Worm (Caenorhabditis elegans) whole organism, late embryonic: ENCODE results near the gene nstp-10.

ENCODE experiments used
- C08G9.2 ChIP-seq: sonication (generic microtip); optimal IDR thresholded peaks from 2 replicates; lab custom pipeline; 2016; ENCODE audit warnings: mild to moderate bottlenecking, missing genetic modification characterization, moderate library complexity, missing compliant biosample characterization
- C38D4.7 ChIP-seq: fragments of 200-800 bp; sonication (Bioruptor generic); optimal IDR thresholded peaks from 2 replicates; lab custom pipeline; 2018; ENCODE audit warnings: mild to moderate bottlenecking, missing genetic modification characterization, moderate library complexity, missing compliant biosample characterization
- F13H6.1 ChIP-seq: sonication (generic microtip); optimal IDR thresholded peaks from 2 replicates; lab custom pipeline; 2016; ENCODE audit warnings: missing genetic modification characterization, missing compliant biosample characterization
- K02D7.2 ChIP-seq: sonication (generic microtip); optimal IDR thresholded peaks from 2 replicates; lab custom pipeline; 2017; ENCODE audit warnings: mild to moderate bottlenecking, missing genetic modification characterization, missing compliant biosample characterization
- Y22D7AL.16 ChIP-seq: sonication (generic microtip); optimal IDR thresholded peaks from 2 replicates; lab custom pipeline; 2016; ENCODE audit warnings: missing genetic modification characterization, missing compliant biosample characterization
- ahr-1 ChIP-seq: sonication (generic microtip); optimal IDR thresholded peaks from 2 replicates; lab custom pipeline; 2016; ENCODE audit warnings: missing genetic modification characterization, missing compliant biosample characterization
- ceh-18 ChIP-seq: sonication (generic microtip); optimal IDR thresholded peaks from 2 replicates; lab custom pipeline; 2016; ENCODE audit warnings: missing genetic modification characterization, missing compliant biosample characterization
- ceh-19 ChIP-seq: fragments of 200-800 bp; sonication (Bioruptor generic); optimal IDR thresholded peaks from 2 replicates; lab custom pipeline; 2018; ENCODE audit warnings: mild to moderate bottlenecking, missing genetic modification characterization, missing compliant biosample characterization
- ceh-22 ChIP-seq: sonication (generic microtip); optimal IDR thresholded peaks from 2 replicates; lab custom pipeline; 2017; ENCODE audit warnings: missing biosample characterization, missing genetic modification characterization
- ceh-24 ChIP-seq: sonication (generic microtip); optimal IDR thresholded peaks from 2 replicates; lab custom pipeline; 2016; ENCODE audit warnings: mild to moderate bottlenecking, missing genetic modification characterization, missing compliant biosample characterization
- ceh-31 ChIP-seq: sonication (generic microtip); optimal IDR thresholded peaks from 2 replicates; lab custom pipeline; 2016; ENCODE audit warnings: missing genetic modification characterization, missing compliant biosample characterization
- ceh-45 ChIP-seq: fragments of 200-800 bp; sonication (Bioruptor generic); IDR thresholded peaks from 2 replicates; pipeline ENCODE4 v1.3.6; 2022; ENCODE audit warnings: missing genetic modification reagents, missing genetic modification characterization, missing compliant biosample characterization
- ceh-48 ChIP-seq: sonication (generic microtip); optimal IDR thresholded peaks from 2 replicates; lab custom pipeline; 2016; ENCODE audit warnings: missing genetic modification characterization, inconsistent platforms, missing compliant biosample characterization
- ceh-6 ChIP-seq: fragments of 200-800 bp; sonication (Bioruptor generic); optimal IDR thresholded peaks from 2 replicates; lab custom pipeline; 2018; ENCODE audit warnings: mild to moderate bottlenecking, missing genetic modification characterization, missing compliant biosample characterization
- ceh-9 ChIP-seq: sonication (generic microtip); optimal IDR thresholded peaks from 2 replicates; lab custom pipeline; 2016; ENCODE audit warnings: mild to moderate bottlenecking, missing genetic modification characterization, inconsistent platforms, missing compliant biosample characterization
- dmd-4 ChIP-seq: sonication (generic microtip); optimal IDR thresholded peaks from 2 replicates; lab custom pipeline; 2016; ENCODE audit warnings: borderline replicate concordance, missing genetic modification characterization, missing compliant biosample characterization
- elt-2 ChIP-seq: sonication (generic microtip); optimal IDR thresholded peaks from 2 replicates; lab custom pipeline; 2016; ENCODE audit warnings: missing genetic modification reagents, missing genetic modification characterization, missing compliant biosample characterization
- elt-4 ChIP-seq: sonication (generic microtip); optimal IDR thresholded peaks from 2 replicates; lab custom pipeline; 2016; ENCODE audit warnings: missing genetic modification characterization, missing compliant biosample characterization
- ets-4 ChIP-seq: sonication (generic microtip); optimal IDR thresholded peaks from 2 replicates; lab custom pipeline; 2016; ENCODE audit warnings: missing genetic modification characterization, missing compliant biosample characterization
- eyg-1 ChIP-seq: sonication (generic microtip); optimal IDR thresholded peaks from 2 replicates; lab custom pipeline; 2016; ENCODE audit warnings: missing genotype, missing genetic modification characterization, missing compliant biosample characterization
- fax-1 ChIP-seq: sonication (generic microtip); optimal IDR thresholded peaks from 2 replicates; lab custom pipeline; 2016; ENCODE audit warnings: missing genotype, missing genetic modification characterization, missing compliant biosample characterization
- fkh-10 ChIP-seq: fragments of 150-350 bp; optimal IDR thresholded peaks from 2 replicates; lab custom pipeline; 2014; ENCODE audit warnings: missing biosample characterization, missing genetic modification reagents, missing genetic modification characterization
- hlh-13 ChIP-seq: fragments of 200-800 bp; sonication (Bioruptor generic); optimal IDR thresholded peaks from 2 replicates; lab custom pipeline; 2018; ENCODE audit warnings: mild to moderate bottlenecking, missing genetic modification characterization, missing compliant biosample characterization
- hlh-15 ChIP-seq: sonication (generic microtip); optimal IDR thresholded peaks from 2 replicates; lab custom pipeline; 2016; ENCODE audit warnings: missing genetic modification characterization, missing compliant biosample characterization
- hlh-30 ChIP-seq: sonication (generic microtip); optimal IDR thresholded peaks from 2 replicates; lab custom pipeline; 2017; ENCODE audit warnings: antibody characterized with exemption, missing genetic modification characterization, missing compliant biosample characterization; ENCODE audit not compliant: insufficient read depth
- hlh-6 ChIP-seq: sonication (generic microtip); optimal IDR thresholded peaks from 2 replicates; lab custom pipeline; 2016; ENCODE audit warnings: missing genotype, missing genetic modification characterization, missing compliant biosample characterization
- hlh-8 ChIP-seq: sonication (generic microtip); optimal IDR thresholded peaks from 2 replicates; lab custom pipeline; 2016; ENCODE audit warnings: missing genotype, missing genetic modification characterization, missing compliant biosample characterization
- lim-6 ChIP-seq: sonication (generic microtip); optimal IDR thresholded peaks from 2 replicates; lab custom pipeline; 2016; ENCODE audit warnings: missing genetic modification characterization, missing compliant biosample characterization
- madf-2 ChIP-seq: sonication (generic microtip); optimal IDR thresholded peaks from 2 replicates; lab custom pipeline; 2017; ENCODE audit warnings: missing genetic modification characterization, missing compliant biosample characterization
- nhr-11 ChIP-seq: fragments of 150-350 bp; optimal IDR thresholded peaks from 2 replicates; lab custom pipeline; 2014; ENCODE audit warnings: missing biosample characterization, missing genetic modification characterization
- nhr-232 ChIP-seq: sonication (generic microtip); optimal IDR thresholded peaks from 2 replicates; lab custom pipeline; 2016; ENCODE audit warnings: missing genetic modification characterization, missing compliant biosample characterization
- odd-2 ChIP-seq: sonication (generic microtip); optimal IDR thresholded peaks from 2 replicates; lab custom pipeline; 2017; ENCODE audit warnings: antibody characterized with exemption, mild to moderate bottlenecking, missing genetic modification characterization, missing compliant biosample characterization
- pag-3 ChIP-seq: sonication (generic microtip); optimal IDR thresholded peaks from 2 replicates; lab custom pipeline; 2016; ENCODE audit warnings: missing compliant biosample characterization, missing genetic modification characterization, borderline replicate concordance
- pat-9 ChIP-seq: fragments of 200-800 bp; sonication (Bioruptor generic); optimal IDR thresholded peaks from 2 replicates; lab custom pipeline; 2018; ENCODE audit warnings: mild to moderate bottlenecking, missing genetic modification characterization, moderate library complexity, missing compliant biosample characterization
- pax-1 ChIP-seq: fragments of 150-350 bp; optimal IDR thresholded peaks from 2 replicates; lab custom pipeline; 2014; ENCODE audit warnings: missing biosample characterization, missing genetic modification characterization
- pha-2 ChIP-seq: sonication (generic microtip); optimal IDR thresholded peaks from 2 replicates; lab custom pipeline; 2017; ENCODE audit warnings: mild to moderate bottlenecking, missing genetic modification characterization, missing compliant biosample characterization
- pha-4 ChIP-seq: fragments of 150-350 bp; optimal IDR thresholded peaks from 2 replicates; lab custom pipeline; 2018; ENCODE audit warnings: missing biosample characterization, missing genetic modification reagents, missing genetic modification characterization
- pros-1 ChIP-seq: fragments of 150-350 bp; optimal IDR thresholded peaks from 2 replicates; lab custom pipeline; 2014; ENCODE audit warnings: missing biosample characterization, missing genetic modification reagents, missing genetic modification characterization
- rnt-1 ChIP-seq: sonication (generic microtip); optimal IDR thresholded peaks from 2 replicates; lab custom pipeline; 2016; ENCODE audit warnings: missing genetic modification characterization, missing compliant biosample characterization
- sox-4 ChIP-seq: sonication (generic microtip); optimal IDR thresholded peaks from 2 replicates; lab custom pipeline; 2017; ENCODE audit warnings: mild to moderate bottlenecking, missing genetic modification characterization, inconsistent platforms, missing compliant biosample characterization
- syd-9 ChIP-seq: sonication (generic microtip); optimal IDR thresholded peaks from 2 replicates; lab custom pipeline; 2016; ENCODE audit warnings: mild to moderate bottlenecking, missing genetic modification characterization, moderate library complexity, missing compliant biosample characterization
- tbx-2 ChIP-seq: sonication (generic microtip); optimal IDR thresholded peaks from 2 replicates; lab custom pipeline; 2016; ENCODE audit warnings: missing genetic modification characterization, missing compliant biosample characterization
- unc-3 ChIP-seq, 2 experiments: fragments of 200-800 bp in 1 of 2; sonication (Bioruptor generic) in 1 of 2; sonication (generic microtip) in 1 of 2; conservative IDR thresholded peaks in 1 of 2; optimal IDR thresholded peaks in 1 of 2; 2 replicates each; pipeline versions ENCODE4 v1.3.6 to Lab custom; 2016 to 2022; ENCODE audit warnings: missing compliant biosample characterization in 2 of 2, missing genetic modification characterization in 2 of 2, missing genetic modification reagents in 1 of 2
- unc-42 ChIP-seq: sonication (generic microtip); optimal IDR thresholded peaks from 2 replicates; lab custom pipeline; 2016; ENCODE audit warnings: missing genotype, missing genetic modification characterization, missing compliant biosample characterization
- unc-86 ChIP-seq: sonication (generic microtip); optimal IDR thresholded peaks from 2 replicates; lab custom pipeline; 2016; ENCODE audit warnings: missing genetic modification characterization, missing compliant biosample characterization
- zip-5 ChIP-seq: sonication (generic microtip); optimal IDR thresholded peaks from 2 replicates; lab custom pipeline; 2016; ENCODE audit warnings: missing genetic modification characterization, missing compliant biosample characterization
- ztf-16 ChIP-seq: sonication (generic microtip); optimal IDR thresholded peaks from 2 replicates; lab custom pipeline; 2017; ENCODE audit warnings: missing genetic modification characterization, missing compliant biosample characterization

nstp-10 gene

DNA sequence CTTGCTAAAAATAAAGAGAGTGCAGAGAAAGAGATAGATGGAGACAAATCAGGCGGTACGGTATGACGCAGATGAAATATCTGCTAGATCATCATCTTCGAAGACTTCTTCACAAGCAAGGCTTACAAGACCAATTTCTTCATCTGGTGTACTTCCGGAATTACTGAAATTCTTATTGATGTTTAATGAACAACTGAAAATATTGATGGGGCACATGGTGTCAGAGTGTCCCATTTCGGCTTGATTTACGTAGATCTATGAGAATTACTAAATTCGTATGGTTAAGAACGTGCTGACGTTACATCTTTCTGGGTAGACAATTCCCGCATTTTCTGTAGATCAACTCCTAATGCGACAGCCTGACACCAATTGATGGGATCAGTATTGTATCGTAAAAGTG, 7.0 kb upstream of the nstp-10 start:
- TF ChIP-seq zip-5, result no peak
- TF ChIP-seq odd-2 (tag; lab: Kevin White, UChicago), result no peak
- TF ChIP-seq sox-4 (tag; lab: Kevin White, UChicago), result no peak
- no peak for TF ChIP-seq fax-1 (tag; lab: Kevin White, UChicago)
- no peak for TF ChIP-seq nhr-11
- no peak for TF ChIP-seq C38D4.7
- no peak for TF ChIP-seq ceh-22 (tag; lab: Kevin White, UChicago)
- TF ChIP-seq ceh-31 (tag; lab: Kevin White, UChicago), result no peak
- TF ChIP-seq K02D7.2 (tag; lab: Kevin White, UChicago), result no peak
- no peak for TF ChIP-seq hlh-8
- no peak for TF ChIP-seq ceh-6 (GFP tag; lab: Kevin White, UChicago)
- no peak for TF ChIP-seq elt-2 (tag; lab: Kevin White, UChicago)
- TF ChIP-seq C08G9.2 (tag; lab: Kevin White, UChicago), result no peak
- no peak for TF ChIP-seq pag-3 (tag; lab: Kevin White, UChicago)

ce11 chrV:9550313-9550712, 677 bp upstream of the nstp-10 start, which contains the start of gene ehbp-1:
Gene ehbp-1 (plus strand): TSS chrV:9550644.
- TF ChIP-seq lim-6 (tag; lab: Kevin White, UChicago), result no peak
- no peak for TF ChIP-seq ceh-9 (tag; lab: Kevin White, UChicago)
- TF ChIP-seq ceh-31 (tag; lab: Kevin White, UChicago), result peak; percentile 22
- peak; percentile 88 for TF ChIP-seq unc-42 (tag; lab: Kevin White, UChicago)

DNA sequence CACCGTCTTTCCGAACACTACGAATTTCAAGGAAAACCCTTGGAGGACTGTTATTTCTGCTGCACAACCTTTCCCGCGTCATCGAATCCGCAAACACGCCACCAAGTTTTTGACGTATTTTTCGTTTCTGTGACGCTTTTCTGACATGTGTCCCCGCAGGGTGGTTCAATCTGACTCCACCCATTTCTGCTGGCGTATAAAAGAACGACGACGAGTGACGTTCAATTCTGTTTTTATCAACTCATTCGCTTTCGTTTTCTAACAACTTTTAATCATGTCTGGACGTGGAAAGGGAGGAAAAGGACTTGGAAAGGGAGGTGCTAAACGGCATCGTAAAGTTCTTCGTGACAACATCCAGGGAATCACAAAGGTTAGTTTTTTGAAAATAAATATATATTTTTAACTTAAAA, 2.8 kb downstream of the nstp-10 start, which contains the start of gene his-37:
Gene his-37, plus strand, starts transcription at position 246 of the 410 bp plus-strand sequence.
- TF ChIP-seq unc-3 (GFP tag; conservative IDR thresholded peaks at IDR 0.05; lab: Robert Waterston, UW), result no peak
- peak; percentile 65 for TF ChIP-seq unc-3 (tag; optimal IDR thresholded peaks at IDR 0.05; lab: Kevin White, UChicago)
- peak; percentile 57 for TF ChIP-seq syd-9 (tag; lab: Kevin White, UChicago)
- TF ChIP-seq ceh-18 (tag; lab: Kevin White, UChicago), result peak; percentile 96
- peak; percentile 60 for TF ChIP-seq unc-86
- TF ChIP-seq fax-1 (tag; lab: Kevin White, UChicago), result no peak
- no peak for TF ChIP-seq ahr-1 (tag; lab: Kevin White, UChicago)
- no peak for TF ChIP-seq hlh-13
- TF ChIP-seq madf-2, result peak; percentile 74
- no peak for TF ChIP-seq pag-3 (tag; lab: Kevin White, UChicago)
- no peak for TF ChIP-seq K02D7.2 (tag; lab: Kevin White, UChicago)
- TF ChIP-seq hlh-30, result peak; percentile 64
- TF ChIP-seq sox-4 (tag; lab: Kevin White, UChicago), result no peak
- no peak for TF ChIP-seq pat-9
- no peak for TF ChIP-seq eyg-1
- no peak for TF ChIP-seq pha-4
- TF ChIP-seq Y22D7AL.16, result no peak
- TF ChIP-seq ceh-31 (tag; lab: Kevin White, UChicago), result peak; percentile 96
- peak; percentile 50 for TF ChIP-seq fkh-10 (GFP tag; lab: Kevin White, UChicago)
- TF ChIP-seq ceh-6 (GFP tag; lab: Kevin White, UChicago), result no peak
- TF ChIP-seq rnt-1 (tag; lab: Kevin White, UChicago), result peak; percentile 93
- peak; percentile 92 for TF ChIP-seq tbx-2
- peak; percentile 86 for TF ChIP-seq ets-4 (tag; lab: Kevin White, UChicago)
- TF ChIP-seq ceh-24, result no peak
- TF ChIP-seq ceh-19, result no peak
- TF ChIP-seq dmd-4 (tag; lab: Kevin White, UChicago), result peak; percentile 11
- TF ChIP-seq pros-1 (tag; lab: Kevin White, UChicago), result peak; percentile 66
- TF ChIP-seq pax-1 (tag; lab: Kevin White, UChicago), result peak; percentile 79
- no peak for TF ChIP-seq hlh-15 (tag; lab: Kevin White, UChicago)
- TF ChIP-seq ceh-45 (GFP tag; lab: Robert Waterston, UW), result no peak
- TF ChIP-seq ceh-48, result peak; percentile 43
- TF ChIP-seq hlh-6 (tag; lab: Kevin White, UChicago), result no peak
- TF ChIP-seq lim-6 (tag; lab: Kevin White, UChicago), result no peak
- peak; percentile 85 for TF ChIP-seq nhr-11
- no peak for TF ChIP-seq odd-2 (tag; lab: Kevin White, UChicago)
- TF ChIP-seq F13H6.1 (tag; lab: Kevin White, UChicago), result no peak
- TF ChIP-seq nhr-232, result no peak
- no peak for TF ChIP-seq ceh-9 (tag; lab: Kevin White, UChicago)
- TF ChIP-seq ztf-16 (tag; lab: Kevin White, UChicago), result peak; percentile 72
- peak; percentile 12 for TF ChIP-seq pha-2 (tag; lab: Kevin White, UChicago)
- no peak for TF ChIP-seq elt-4 (tag; lab: Kevin White, UChicago)
